Worm (Caenorhabditis elegans): ENCODE measurements around the gene ZK652.8.

ce11 chrIII:7823285-7823684 lies 20.2 kb downstream of the ZK652.8 start:
- TF ChIP-seq aly-1 (tag; optimal IDR thresholded peaks at IDR 0.05), result no peak
- TF ChIP-seq flt-1 (GFP tag; IDR thresholded peaks at IDR 0.05), result no peak
- TF ChIP-seq pes-1 (GFP tag; IDR thresholded peaks at IDR 0.05), result no peak
- no peak for TF ChIP-seq tbx-37 (GFP tag; conservative IDR thresholded peaks at IDR 0.05)
- TF ChIP-seq tra-4 (tag; optimal IDR thresholded peaks at IDR 0.05), result no peak
- TF ChIP-seq ama-1 (optimal IDR thresholded peaks at IDR 0.05), result no peak
- no peak for TF ChIP-seq ets-7 (tag; optimal IDR thresholded peaks at IDR 0.05)
- TF ChIP-seq tbx-11 (GFP tag; IDR thresholded peaks at IDR 0.05), result no peak
- TF ChIP-seq hnd-1 (tag; optimal IDR thresholded peaks at IDR 0.05), result no peak
- no peak for TF ChIP-seq scrt-1 (GFP tag; IDR thresholded peaks at IDR 0.05)
- TF ChIP-seq ceh-13 (GFP tag; optimal IDR thresholded peaks at IDR 0.05), result no peak
- TF ChIP-seq hmbx-1 (tag; optimal IDR thresholded peaks at IDR 0.05), result no peak

Measured in whole organism, early embryonic.